Fruit fly (Drosophila melanogaster) whole organism, embryonic: ENCODE results near the gene CG14402.

Experiments
- Atf3 ChIP-seq: fragments of 200-800 bp; sonication (Bioruptor generic); optimal IDR thresholded peaks from 3 replicates; lab custom pipeline; 2016; ENCODE audit warnings: missing biosample characterization, missing genetic modification characterization
- CG10274 ChIP-seq: fragments of 200-800 bp; sonication (Bioruptor generic); optimal IDR thresholded peaks from 3 replicates; lab custom pipeline; 2017; ENCODE audit warnings: missing biosample characterization, mild to moderate bottlenecking, missing genetic modification characterization
- CG11093 ChIP-seq: fragments of 200-800 bp; sonication (Bioruptor generic); IDR thresholded peaks from 3 replicates; pipeline ENCODE4 v1.3.6; 2022; ENCODE audit warnings: missing biosample characterization, missing genetic modification characterization
- CG11398 ChIP-seq: fragments of 200-800 bp; sonication (Bioruptor generic); optimal IDR thresholded peaks from 2 replicates; lab custom pipeline; 2016; ENCODE audit warnings: missing biosample characterization, missing genetic modification characterization
- CG12071 ChIP-seq: fragments of 200-800 bp; sonication (Bioruptor generic); optimal IDR thresholded peaks from 3 replicates; lab custom pipeline; 2018; ENCODE audit warnings: missing biosample characterization, mild to moderate bottlenecking, missing genetic modification characterization
- CG12769 ChIP-seq: fragments of 200-800 bp; sonication (Bioruptor generic); optimal IDR thresholded peaks from 2 replicates; lab custom pipeline; 2019; ENCODE audit warnings: missing biosample characterization, mild to moderate bottlenecking, missing genetic modification characterization, moderate library complexity
- CG16779 ChIP-seq: fragments of 200-800 bp; sonication (Bioruptor generic); IDR thresholded peaks from 2 replicates; pipeline ENCODE4 v1.3.6; 2022; ENCODE audit warnings: missing biosample characterization, missing genetic modification characterization
- CG17186 ChIP-seq: fragments of 200-800 bp; sonication (Bioruptor generic); optimal IDR thresholded peaks from 3 replicates; lab custom pipeline; 2017; ENCODE audit warnings: missing biosample characterization, missing genetic modification reagents, missing genetic modification characterization
- CG17802 ChIP-seq: fragments of 200-800 bp; sonication (Bioruptor generic); optimal IDR thresholded peaks from 2 replicates; lab custom pipeline; 2018; ENCODE audit warnings: missing biosample characterization, mild to moderate bottlenecking, missing genetic modification characterization, moderate library complexity
- CG1832 ChIP-seq: fragments of 200-800 bp; sonication (Bioruptor generic); optimal IDR thresholded peaks from 2 replicates; lab custom pipeline; 2017; ENCODE audit warnings: missing biosample characterization, mild to moderate bottlenecking, missing genetic modification characterization, inconsistent platforms
- CG31388 ChIP-seq: fragments of 200-800 bp; sonication (Bioruptor generic); optimal IDR thresholded peaks from 2 replicates; lab custom pipeline; 2016; ENCODE audit warnings: missing biosample characterization, missing genetic modification characterization
- CG3281 ChIP-seq: fragments of 200-800 bp; sonication (Bioruptor generic); optimal IDR thresholded peaks from 3 replicates; lab custom pipeline; 2017; ENCODE audit warnings: missing biosample characterization, mild to moderate bottlenecking, missing genetic modification characterization
- CG34224 ChIP-seq: fragments of 200-800 bp; sonication (Bioruptor generic); IDR thresholded peaks from 3 replicates; pipeline ENCODE4 v1.3.6; 2022; ENCODE audit warnings: missing biosample characterization, missing genetic modification characterization; ENCODE audit not compliant: partially characterized antibody
- CG42726 ChIP-seq: fragments of 200-800 bp; sonication (Bioruptor generic); IDR thresholded peaks from 2 replicates; pipeline ENCODE4 v1.3.6; 2022; ENCODE audit warnings: missing biosample characterization, missing genetic modification characterization; ENCODE audit not compliant: partially characterized antibody
- CG6272 ChIP-seq: fragments of 200-800 bp; sonication (Bioruptor generic); IDR thresholded peaks from 2 replicates; pipeline ENCODE4 v1.3.6; 2022; ENCODE audit warnings: missing biosample characterization, missing genetic modification characterization
- CG8089 ChIP-seq: fragments of 200-800 bp; sonication (Bioruptor generic); optimal IDR thresholded peaks from 3 replicates; lab custom pipeline; 2016; ENCODE audit warnings: missing biosample characterization, missing genetic modification characterization
- CG8281 ChIP-seq: fragments of 200-800 bp; sonication (Bioruptor generic); optimal IDR thresholded peaks from 2 replicates; lab custom pipeline; 2018; ENCODE audit warnings: missing biosample characterization, mild to moderate bottlenecking, missing genetic modification characterization, moderate library complexity
- CG9876 ChIP-seq: fragments of 200-800 bp; sonication (Bioruptor generic); optimal IDR thresholded peaks from 2 replicates; lab custom pipeline; 2016; ENCODE audit warnings: missing biosample characterization, missing genetic modification characterization
- Camta ChIP-seq: fragments of 200-800 bp; sonication (Bioruptor generic); optimal IDR thresholded peaks from 2 replicates; lab custom pipeline; 2016; ENCODE audit warnings: missing biosample characterization, missing genetic modification characterization
- Chrac-16 ChIP-seq: fragments of 200-800 bp; sonication (Bioruptor generic); optimal IDR thresholded peaks from 3 replicates; lab custom pipeline; 2016; ENCODE audit warnings: missing biosample characterization, missing genetic modification characterization
- Elba2 ChIP-seq: fragments of 200-800 bp; sonication (Bioruptor generic); optimal IDR thresholded peaks from 3 replicates; lab custom pipeline; 2016; ENCODE audit warnings: missing biosample characterization, missing genetic modification characterization
- Ets97D ChIP-seq: fragments of 200-800 bp; sonication (Bioruptor generic); optimal IDR thresholded peaks from 3 replicates; lab custom pipeline; 2016; ENCODE audit warnings: missing biosample characterization, missing genetic modification characterization
- Hmx ChIP-seq: fragments of 200-800 bp; sonication (Bioruptor generic); optimal IDR thresholded peaks from 2 replicates; lab custom pipeline; 2016; ENCODE audit warnings: missing biosample characterization, missing genetic modification characterization
- Lpt ChIP-seq: fragments of >200 bp; optimal IDR thresholded peaks from 2 replicates; lab custom pipeline; 2018; ENCODE audit warnings: missing biosample characterization, missing genetic modification characterization
- Mrtf ChIP-seq: fragments of 200-800 bp; sonication (Bioruptor generic); IDR thresholded peaks from 3 replicates; pipeline ENCODE4 v1.3.6; 2022; ENCODE audit warnings: missing biosample characterization, missing genetic modification characterization
- Nf-YA ChIP-seq: fragments of 200-800 bp; sonication (Bioruptor generic); IDR thresholded peaks from 2 replicates; pipeline ENCODE4 v1.3.6; 2022; ENCODE audit warnings: missing biosample characterization, missing genetic modification characterization
- Nf-YC ChIP-seq: fragments of 200-800 bp; optimal IDR thresholded peaks from 3 replicates; lab custom pipeline; 2019; ENCODE audit warnings: missing biosample characterization, mild to moderate bottlenecking, missing genetic modification characterization, moderate library complexity
- Oaz ChIP-seq: fragments of 200-800 bp; sonication (Bioruptor generic); IDR thresholded peaks from 2 replicates; pipeline ENCODE4 v1.3.6; 2022; ENCODE audit warnings: missing biosample characterization, missing genetic modification characterization
- Pdp1 ChIP-seq, 2 experiments: fragments of 200-800 bp; sonication (Bioruptor generic); optimal IDR thresholded peaks; 3 replicates each; lab custom pipeline; 2016; ENCODE audit warnings: missing biosample characterization in 2 of 2, missing genetic modification characterization in 2 of 2, mild to moderate bottlenecking in 1 of 2, moderate library complexity in 1 of 2
- Sin3A ChIP-seq: fragments of >200 bp; optimal IDR thresholded peaks from 2 replicates; lab custom pipeline; 2018
- ato ChIP-seq: fragments of 200-800 bp; sonication (Bioruptor generic); IDR thresholded peaks from 2 replicates; pipeline ENCODE4 v1.3.6; 2022; ENCODE audit warnings: missing biosample characterization, missing genetic modification characterization; ENCODE audit not compliant: partially characterized antibody
- bab2 ChIP-seq: fragments of 200-800 bp; sonication (Bioruptor generic); optimal IDR thresholded peaks from 2 replicates; lab custom pipeline; 2016; ENCODE audit warnings: missing biosample characterization, missing genetic modification characterization
- bigmax ChIP-seq: fragments of 200-800 bp; sonication (Bioruptor generic); optimal IDR thresholded peaks from 2 replicates; lab custom pipeline; 2018; ENCODE audit warnings: missing biosample characterization, mild to moderate bottlenecking, missing genetic modification characterization
- dan ChIP-seq: fragments of 200-800 bp; sonication (Bioruptor generic); IDR thresholded peaks from 2 replicates; pipeline ENCODE4 v1.3.6; 2022; ENCODE audit warnings: missing biosample characterization, missing genetic modification characterization
- dmrt11E ChIP-seq: fragments of 200-800 bp; sonication (Bioruptor generic); optimal IDR thresholded peaks from 3 replicates; lab custom pipeline; 2018; ENCODE audit warnings: missing biosample characterization, mild to moderate bottlenecking, missing genetic modification characterization, moderate library complexity
- esg ChIP-seq: fragments of 200-800 bp; sonication (Bioruptor generic); conservative IDR thresholded peaks from 2 replicates; pipeline ENCODE4 v1.3.6; 2022; ENCODE audit warnings: missing biosample characterization, missing genetic modification characterization
- eyg ChIP-seq: fragments of 200-800 bp; sonication (Bioruptor generic); optimal IDR thresholded peaks from 3 replicates; lab custom pipeline; 2016; ENCODE audit warnings: missing biosample characterization, missing genetic modification characterization
- fd64A ChIP-seq: fragments of 200-800 bp; sonication (Bioruptor generic); optimal IDR thresholded peaks from 3 replicates; lab custom pipeline; 2018; ENCODE audit warnings: missing biosample characterization, mild to moderate bottlenecking, missing genetic modification characterization
- gem ChIP-seq: fragments of 200-800 bp; sonication (Bioruptor generic); optimal IDR thresholded peaks from 2 replicates; lab custom pipeline; 2019; ENCODE audit warnings: missing biosample characterization, mild to moderate bottlenecking, missing genetic modification characterization, moderate library complexity
- hbn ChIP-seq: fragments of 200-800 bp; sonication (Bioruptor generic); IDR thresholded peaks from 2 replicates; pipeline ENCODE4 v1.3.6; 2022; ENCODE audit warnings: missing biosample characterization, missing genetic modification characterization; ENCODE audit not compliant: partially characterized antibody
- jing ChIP-seq: fragments of 200-800 bp; sonication (Bioruptor generic); optimal IDR thresholded peaks from 2 replicates; lab custom pipeline; 2018; ENCODE audit warnings: missing biosample characterization, mild to moderate bottlenecking, missing genetic modification characterization
- kah ChIP-seq: fragments of 200-800 bp; sonication (Bioruptor generic); optimal IDR thresholded peaks from 2 replicates; lab custom pipeline; 2018; ENCODE audit warnings: missing biosample characterization, mild to moderate bottlenecking, missing genetic modification characterization
- klu ChIP-seq: fragments of 200-800 bp; sonication (Bioruptor generic); IDR thresholded peaks from 2 replicates; pipeline ENCODE4 v1.3.6; 2022; ENCODE audit warnings: missing biosample characterization, missing genetic modification characterization
- pho ChIP-seq: fragments of 200-800 bp; sonication (Bioruptor generic); optimal IDR thresholded peaks from 2 replicates; lab custom pipeline; 2016; ENCODE audit warnings: missing biosample characterization, missing genetic modification characterization
- phol ChIP-seq: fragments of 200-800 bp; sonication (Bioruptor generic); optimal IDR thresholded peaks from 3 replicates; lab custom pipeline; 2018; ENCODE audit warnings: missing biosample characterization, mild to moderate bottlenecking, missing genetic modification characterization, moderate library complexity
- pros ChIP-seq: fragments of 200-800 bp; sonication (Bioruptor generic); optimal IDR thresholded peaks from 3 replicates; lab custom pipeline; 2019; ENCODE audit warnings: missing biosample characterization, mild to moderate bottlenecking, missing genetic modification characterization, moderate library complexity
- sens-2 ChIP-seq: fragments of 200-800 bp; sonication (Bioruptor generic); IDR thresholded peaks from 2 replicates; pipeline ENCODE4 v1.3.6; 2022; ENCODE audit warnings: missing biosample characterization, missing genetic modification characterization
- sim ChIP-seq: fragments of 200-800 bp; sonication (Bioruptor generic); IDR thresholded peaks from 2 replicates; pipeline ENCODE4 v1.3.6; 2022; ENCODE audit warnings: missing biosample characterization, missing genetic modification characterization
- sima ChIP-seq: fragments of 200-800 bp; sonication (Bioruptor generic); optimal IDR thresholded peaks from 2 replicates; lab custom pipeline; 2016; ENCODE audit warnings: missing biosample characterization, missing genetic modification characterization
- z ChIP-seq: fragments of 200-800 bp; sonication (Bioruptor generic); IDR thresholded peaks from 3 replicates; pipeline ENCODE4 v1.3.6; 2022; ENCODE audit warnings: missing biosample characterization, missing genetic modification characterization
- zfh2 ChIP-seq: fragments of 200-800 bp; sonication (Bioruptor generic); optimal IDR thresholded peaks from 2 replicates; lab custom pipeline; 2016; ENCODE audit warnings: missing biosample characterization, missing genetic modification characterization

Gene CG14402

DNA sequence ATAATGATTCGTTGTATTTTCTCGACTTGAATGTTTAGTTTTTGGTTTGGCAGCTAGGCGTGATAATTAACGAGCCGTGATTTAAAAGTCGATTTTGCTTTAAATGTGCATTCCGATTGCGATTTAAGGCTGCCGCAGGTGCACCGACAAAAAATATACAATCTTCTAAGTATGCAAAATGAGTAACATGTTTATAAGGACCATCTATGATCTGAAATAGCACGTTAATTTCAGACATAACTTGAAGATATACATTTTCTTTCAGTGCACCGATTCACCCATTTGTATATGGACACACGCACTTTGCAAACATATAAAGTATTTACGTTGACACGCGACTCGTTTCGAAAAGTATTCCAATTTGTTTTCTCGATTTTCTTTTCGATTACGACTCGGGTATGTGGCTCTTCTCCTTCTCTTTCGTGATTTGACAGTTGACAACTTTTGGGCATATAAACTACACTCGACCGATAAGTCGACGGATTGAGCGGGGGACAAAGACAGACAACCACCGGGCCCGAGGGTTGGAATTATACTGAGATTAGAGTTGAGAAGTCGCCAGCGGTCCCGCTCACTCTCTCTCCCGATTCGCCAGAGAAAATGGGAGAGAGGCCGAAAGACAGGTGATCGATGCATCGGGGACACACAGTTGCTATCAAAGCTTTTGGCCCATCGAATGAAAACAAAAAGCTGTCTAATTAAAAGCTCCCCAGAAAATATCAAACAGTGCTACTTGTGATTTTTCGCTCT is 40.9 kb downstream of the CG14402 start (continued):
- TF ChIP-seq dmrt11E (tag; lab: Kevin White, UChicago) (peak; percentile 30), CG16779 (GFP tag; lab: Robert Waterston, UW) (no peak), Nf-YA (GFP tag; lab: Robert Waterston, UW) (no peak), pho (GFP tag; lab: Kevin White, UChicago) (no peak), Elba2 (GFP tag; lab: Kevin White, UChicago) (no peak), CG3281 (GFP tag; lab: Kevin White, UChicago) (peak; percentile 14), CG34224 (GFP tag; lab: Robert Waterston, UW) (no peak), CG6272 (GFP tag; lab: Robert Waterston, UW) (no peak), Mrtf (GFP tag; lab: Robert Waterston, UW) (no peak), jing (GFP tag; lab: Kevin White, UChicago) (no peak), CG11093 (GFP tag; lab: Robert Waterston, UW) (no peak), fd64A (GFP tag; lab: Kevin White, UChicago) (peak; percentile 36), sens-2 (GFP tag; lab: Robert Waterston, UW) (no peak), Nf-YC (peak; percentile 72), zfh2 (no peak), CG12769 (peak; percentile 80), Camta (GFP tag; lab: Kevin White, UChicago) (peak; percentile 25), ato (no peak), hbn (GFP tag; lab: Robert Waterston, UW) (no peak), CG11398 (GFP tag; lab: Kevin White, UChicago) (peak; percentile 2), CG10274 (GFP tag; lab: Kevin White, UChicago) (no peak), CG8281 (peak; percentile 5), CG31388 (GFP tag; lab: Kevin White, UChicago) (no peak), CG1832 (GFP tag; lab: Kevin White, UChicago) (no peak), kah (GFP tag; lab: Kevin White, UChicago) (peak; percentile 51), CG42726 (GFP tag; lab: Robert Waterston, UW) (no peak), CG17186 (GFP tag; lab: Kevin White, UChicago) (no peak), esg (GFP tag; lab: Robert Waterston, UW) (no peak), Pdp1 (GFP tag; optimal IDR thresholded peaks at IDR 0.05; lab: Kevin White, UChicago) (peak; percentile 5 to 31), CG9876 (no peak), pros (no peak), sima (GFP tag; lab: Kevin White, UChicago) (peak; percentile 29), Lpt (GFP tag; lab: Kevin White, UChicago) (no peak), Ets97D (GFP tag; lab: Kevin White, UChicago) (no peak), bigmax (GFP tag; lab: Kevin White, UChicago) (no peak), Chrac-16 (GFP tag; lab: Kevin White, UChicago) (no peak), bab2 (GFP tag; lab: Kevin White, UChicago) (peak; percentile 15), z (GFP tag; lab: Robert Waterston, UW) (peak; percentile 4; the same call in 1 of the 3 replicates), dan (GFP tag; lab: Robert Waterston, UW) (no peak), klu (GFP tag; lab: Robert Waterston, UW) (no peak), Sin3A (no peak), Hmx (GFP tag; lab: Kevin White, UChicago) (no peak), sim (no peak), eyg (GFP tag; lab: Kevin White, UChicago) (no peak), CG17802 (tag; lab: Kevin White, UChicago) (no peak), phol (tag; lab: Kevin White, UChicago) (peak; percentile 50), Oaz (GFP tag; lab: Robert Waterston, UW) (no peak), gem (peak; percentile 61), CG12071 (GFP tag; lab: Kevin White, UChicago) (peak; percentile 35), CG8089 (GFP tag; lab: Kevin White, UChicago) (peak; percentile 3), Atf3 (GFP tag; lab: Kevin White, UChicago) (peak; percentile 4)
